Fruit fly (Drosophila melanogaster): Measurements from ENCODE around the gene CG17196.
A peak's percentile ranks its signal among the peaks of the same experiment; 100 is the strongest.

CG17196 gene

dm6 chr3R:25737735-25738371, 38.2 kb downstream of the CG17196 start (continued):
- TF ChIP-seq CG17612 (GFP tag; IDR thresholded peaks at IDR 0.05) (peak; percentile 84), slbo (GFP tag; IDR thresholded peaks at IDR 0.05) (peak; percentile 93), CG10267 (tag; optimal IDR thresholded peaks at IDR 0.05) (peak; percentile 88), E2f1 (GFP tag; IDR thresholded peaks at IDR 0.05) (peak; percentile 90), sim (GFP tag; IDR thresholded peaks at IDR 0.05) (peak; percentile 91), Antp (GFP tag; optimal IDR thresholded peaks at IDR 0.05) (peak; percentile 97), Hey (tag; optimal IDR thresholded peaks at IDR 0.05) (no peak), Dp (GFP tag; optimal IDR thresholded peaks at IDR 0.05) (no peak), CG12659 (GFP tag; optimal IDR thresholded peaks at IDR 0.05) (peak; percentile 87), odd (GFP tag; optimal IDR thresholded peaks at IDR 0.05) (peak; percentile 84), Gug (GFP tag; IDR thresholded peaks at IDR 0.05) (peak; percentile 90), trh (GFP tag; optimal IDR thresholded peaks at IDR 0.05) (peak; percentile 82), CG8924 (tag; optimal IDR thresholded peaks at IDR 0.05) (peak; percentile 92), CG13894 (tag; optimal IDR thresholded peaks at IDR 0.05) (no peak), kah (GFP tag; optimal IDR thresholded peaks at IDR 0.05) (peak; percentile 72), CG3407 (GFP tag; optimal IDR thresholded peaks at IDR 0.05) (peak; percentile 93), ash1 (GFP tag; optimal IDR thresholded peaks at IDR 0.05) (no peak), cg (GFP tag; optimal IDR thresholded peaks at IDR 0.05) (no peak), CG4282 (GFP tag; optimal IDR thresholded peaks at IDR 0.05) (peak; percentile 79), CG10543 (GFP tag; optimal IDR thresholded peaks at IDR 0.05) (no peak), org-1 (GFP tag; optimal IDR thresholded peaks at IDR 0.05) (peak; percentile 84), BtbVII (GFP tag; optimal IDR thresholded peaks at IDR 0.05) (peak; percentile 81), Camta (GFP tag; optimal IDR thresholded peaks at IDR 0.05) (peak; percentile 96), Max (GFP tag; optimal IDR thresholded peaks at IDR 0.05) (peak; percentile 86), CG30431 (GFP tag; optimal IDR thresholded peaks at IDR 0.05) (peak; percentile 90), wek (GFP tag; optimal IDR thresholded peaks at IDR 0.05) (peak; percentile 67), CG1602 (GFP tag; optimal IDR thresholded peaks at IDR 0.05) (peak; percentile 89), bigmax (GFP tag; optimal IDR thresholded peaks at IDR 0.05) (peak; percentile 31), sd (tag; optimal IDR thresholded peaks at IDR 0.05) (peak; percentile 76), CG13123 (GFP tag; optimal IDR thresholded peaks at IDR 0.05) (peak; percentile 82), CG11696 (GFP tag; IDR thresholded peaks at IDR 0.05) (peak; percentile 78), CG3847 (GFP tag; IDR thresholded peaks at IDR 0.05) (peak; percentile 84), CG6765 (GFP tag; optimal IDR thresholded peaks at IDR 0.05) (peak; percentile 36), CG5245 (GFP tag; optimal IDR thresholded peaks at IDR 0.05) (peak; percentile 97), otp (GFP tag; IDR thresholded peaks at IDR 0.05) (peak; percentile 94), CG15011 (GFP tag; optimal IDR thresholded peaks at IDR 0.05) (peak; percentile 69), gfzf (GFP tag; optimal IDR thresholded peaks at IDR 0.05) (no peak), zen (tag; optimal IDR thresholded peaks at IDR 0.05) (peak; percentile 85), Gsc (GFP tag; IDR thresholded peaks at IDR 0.05) (peak; percentile 87), CG11093 (GFP tag; IDR thresholded peaks at IDR 0.05) (peak; percentile 90), B-H2 (GFP tag; optimal IDR thresholded peaks at IDR 0.05) (peak; percentile 13), Hr78 (GFP tag; optimal IDR thresholded peaks at IDR 0.05) (peak in 1 of 2 experiments; percentile 85), CG10366 (GFP tag; IDR thresholded peaks at IDR 0.05) (peak; percentile 89), CG7786 (GFP tag; optimal IDR thresholded peaks at IDR 0.05) (peak; percentile 93), CG7963 (GFP tag; IDR thresholded peaks at IDR 0.05; ENCODE audit: partially characterized antibody) (no peak), Hr51 (GFP tag; optimal IDR thresholded peaks at IDR 0.05) (peak; percentile 76 to 83), Xrp1 (GFP tag; IDR thresholded peaks at IDR 0.05) (peak; percentile 94), CG16813 (GFP tag; IDR thresholded peaks at IDR 0.05; ENCODE audit: partially characterized antibody) (no peak), slp2 (GFP tag; optimal IDR thresholded peaks at IDR 0.05) (peak; percentile 97), shn (GFP tag; optimal IDR thresholded peaks at IDR 0.05) (peak; percentile 88)

Data from whole organism, embryonic.